Worm (Caenorhabditis elegans): ENCODE measurements around the gene snf-11.

The snf-11 gene

DNA sequence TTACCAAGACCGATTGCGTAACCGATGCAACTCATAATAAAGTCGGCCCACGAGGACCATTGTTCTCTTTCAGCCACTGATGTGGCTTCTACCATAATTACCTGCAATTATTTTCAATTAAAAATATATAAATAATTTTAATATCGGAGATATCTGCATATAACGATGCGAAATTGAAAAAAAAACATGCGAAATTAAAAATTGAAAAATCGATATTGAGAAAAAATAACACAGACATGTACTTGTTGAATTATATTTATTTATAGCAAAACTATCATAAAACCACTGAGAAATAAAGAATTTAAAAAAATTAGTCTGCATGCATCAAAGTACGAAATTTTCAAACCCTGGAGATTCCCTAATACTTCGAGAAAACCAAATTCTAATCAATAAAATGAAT lies at the start of gene snf-11:
snf-11 (minus strand) TSS at position 101 of the 400 bp plus-strand sequence.
- TF ChIP-seq ceh-83 (GFP tag; optimal IDR thresholded peaks at IDR 0.05), result no peak
- no peak for TF ChIP-seq elt-3 (tag; optimal IDR thresholded peaks at IDR 0.05)
- TF ChIP-seq unc-120 (tag; optimal IDR thresholded peaks at IDR 0.05; ENCODE audit: poor library complexity, severe bottlenecking), result no peak
- TF ChIP-seq drap-1 (GFP tag; optimal IDR thresholded peaks at IDR 0.05), result no peak

DNA sequence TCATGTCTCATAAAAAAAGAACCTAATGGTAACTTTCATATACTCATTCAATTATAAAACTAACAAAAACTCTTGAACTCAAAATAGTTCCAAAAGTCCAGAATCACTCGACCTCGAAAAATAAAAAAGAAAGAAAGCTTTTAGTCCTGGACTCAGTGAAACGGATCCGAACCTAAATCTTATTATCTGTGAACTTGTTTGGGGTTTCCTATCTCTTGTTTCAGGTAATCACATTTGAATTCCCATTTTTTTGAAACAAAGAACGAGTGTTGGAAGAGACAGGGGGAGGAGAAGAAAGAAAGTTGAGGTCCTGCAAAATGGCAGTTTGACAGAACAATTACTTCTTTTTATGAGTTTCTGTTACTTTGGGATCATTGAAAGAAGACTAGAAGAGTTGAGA lies 46.0 kb upstream of the snf-11 start:
- TF ChIP-seq blmp-1 (tag; optimal IDR thresholded peaks at IDR 0.05) (no peak), ces-1 (GFP tag; optimal IDR thresholded peaks at IDR 0.05) (peak; percentile 52)

DNA sequence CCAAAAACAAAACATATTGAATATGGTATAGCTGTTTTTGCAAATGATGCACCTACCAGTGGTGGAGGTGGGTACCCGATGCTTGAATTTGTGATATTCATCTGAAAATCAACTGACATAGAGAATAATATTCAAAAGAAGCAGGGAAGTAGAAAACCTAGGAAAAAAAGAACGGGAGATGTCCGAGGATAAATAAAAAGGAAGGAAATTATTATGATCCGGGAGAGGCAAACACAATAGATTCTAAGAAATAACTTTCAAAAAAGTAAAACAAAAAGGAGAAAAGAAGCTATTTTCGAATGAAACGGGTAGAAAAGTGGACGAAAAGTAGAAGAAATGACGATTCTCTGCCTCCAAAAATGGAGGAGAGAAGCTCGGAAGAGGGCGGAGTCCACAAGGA lies 44.6 kb upstream of the snf-11 start, which contains the start of gene npr-25:
npr-25 (minus strand) TSS at position 101 of the 400 bp plus-strand sequence.
- TF ChIP-seq bed-3 (GFP tag; optimal IDR thresholded peaks at IDR 0.05) (no peak), pha-4 (tag; optimal IDR thresholded peaks at IDR 0.05) (no peak), unc-39 (tag; optimal IDR thresholded peaks at IDR 0.05) (no peak), zip-8 (tag; optimal IDR thresholded peaks at IDR 0.05) (no peak), sptf-1 (tag; optimal IDR thresholded peaks at IDR 0.05) (no peak), mep-1 (tag; optimal IDR thresholded peaks at IDR 0.05) (no peak), snpc-4 (tag; optimal IDR thresholded peaks at IDR 0.05) (no peak), mab-5 (tag; optimal IDR thresholded peaks at IDR 0.05) (no peak), unc-62 (GFP tag; optimal IDR thresholded peaks at IDR 0.05) (no peak)

DNA sequence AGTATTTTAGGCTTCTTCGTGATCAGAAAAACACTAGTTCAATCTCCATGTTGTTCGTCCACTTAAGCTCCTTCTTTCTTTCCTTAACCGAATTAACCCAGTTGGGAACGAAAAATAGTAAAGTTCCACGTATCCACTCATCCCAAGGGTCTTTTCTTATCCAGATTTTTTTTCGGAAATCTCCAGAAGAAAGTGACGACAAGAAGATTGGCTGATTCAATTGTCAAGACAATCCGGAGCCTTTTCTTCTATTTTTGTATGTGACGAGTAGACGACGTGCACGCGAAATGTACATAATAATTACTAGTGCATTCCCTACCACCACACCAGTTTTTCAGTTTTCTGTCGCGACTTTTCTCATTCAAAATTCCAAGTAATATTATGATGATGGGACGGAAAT lies 43.0 kb upstream of the snf-11 start:
- peak; percentile 19 for TF ChIP-seq ces-1 (GFP tag; optimal IDR thresholded peaks at IDR 0.05)
- TF ChIP-seq pha-4 (tag; optimal IDR thresholded peaks at IDR 0.05), result no peak

DNA sequence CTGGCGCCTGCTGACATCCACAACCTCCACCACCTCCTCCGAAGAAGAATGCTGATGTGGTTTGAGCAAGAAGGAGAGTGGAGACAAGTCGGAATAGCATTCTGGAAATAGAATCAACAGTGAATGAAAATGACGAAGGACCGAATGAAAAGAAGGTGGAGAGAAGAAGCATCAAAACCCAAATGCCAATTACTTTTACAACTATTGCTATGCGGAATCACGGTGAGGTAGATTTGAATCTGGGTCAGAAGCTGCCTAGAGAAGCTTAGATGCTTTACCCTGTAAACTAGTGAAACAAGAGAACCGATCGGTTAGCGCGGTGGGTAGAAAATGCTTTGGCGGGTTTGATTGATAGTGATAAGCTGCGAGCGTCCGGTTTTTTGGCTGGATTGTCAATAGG lies 38.7 kb upstream of the snf-11 start, which contains the start of gene grl-7:
grl-7 (minus strand) TSS at position 101 of the 400 bp plus-strand sequence.
- no peak for TF ChIP-seq nhr-237 (tag; optimal IDR thresholded peaks at IDR 0.05)
- TF ChIP-seq lin-32 (GFP tag; optimal IDR thresholded peaks at IDR 0.05), result no peak
- TF ChIP-seq unc-62 (GFP tag; optimal IDR thresholded peaks at IDR 0.05), result no peak
- no peak for TF ChIP-seq ceh-83 (GFP tag; optimal IDR thresholded peaks at IDR 0.05)
- no peak for TF ChIP-seq drap-1 (GFP tag; optimal IDR thresholded peaks at IDR 0.05)
- TF ChIP-seq mab-5 (tag; optimal IDR thresholded peaks at IDR 0.05), result no peak

DNA sequence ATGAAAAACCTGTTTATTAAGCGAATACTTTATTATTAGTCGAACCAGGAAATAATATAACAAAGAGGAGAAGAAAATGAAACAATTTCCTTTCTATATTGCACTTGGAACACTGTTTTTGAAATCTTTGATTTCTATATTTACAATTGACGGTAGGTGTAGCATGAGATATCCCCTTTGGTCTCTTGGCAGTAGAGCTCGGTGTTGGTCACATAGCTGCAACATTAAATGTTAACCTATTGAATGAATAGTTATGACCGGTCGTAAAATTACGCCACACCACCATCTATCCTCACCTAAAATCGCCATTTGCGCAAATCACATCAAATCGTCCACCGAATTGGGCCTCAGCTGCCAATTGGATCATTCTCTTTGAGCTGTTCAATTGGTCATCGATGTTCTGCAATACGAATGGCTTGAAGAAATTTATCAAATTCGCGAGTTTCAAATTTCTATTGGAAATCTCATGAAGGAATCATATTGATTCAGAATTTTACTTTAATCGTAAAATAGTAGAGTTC lies 36.6 kb upstream of the snf-11 start:
- TF ChIP-seq unc-39 (tag; optimal IDR thresholded peaks at IDR 0.05), result no peak
- TF ChIP-seq flh-1 (GFP tag; optimal IDR thresholded peaks at IDR 0.05), result no peak
- TF ChIP-seq ceh-39 (tag; optimal IDR thresholded peaks at IDR 0.05), result no peak
- no peak for TF ChIP-seq elt-1 (tag; optimal IDR thresholded peaks at IDR 0.05; ENCODE audit: borderline replicate concordance, insufficient read depth)
- no peak for TF ChIP-seq nhr-12 (tag; optimal IDR thresholded peaks at IDR 0.05)
- peak; percentile 10 for TF ChIP-seq nhr-2 (tag; optimal IDR thresholded peaks at IDR 0.05)
- no peak for TF ChIP-seq ceh-43 (GFP tag; optimal IDR thresholded peaks at IDR 0.05)
- TF ChIP-seq nhr-76 (tag; optimal IDR thresholded peaks at IDR 0.05), result no peak
- TF ChIP-seq hlh-1 (tag; optimal IDR thresholded peaks at IDR 0.05), result no peak
- no peak for TF ChIP-seq zip-8 (tag; optimal IDR thresholded peaks at IDR 0.05)
- TF ChIP-seq sem-2 (GFP tag; optimal IDR thresholded peaks at IDR 0.05), result no peak
- TF ChIP-seq mls-2 (tag; optimal IDR thresholded peaks at IDR 0.05), result no peak
- peak; percentile 13 for TF ChIP-seq sptf-1 (tag; optimal IDR thresholded peaks at IDR 0.05)
- peak; percentile 22 for TF ChIP-seq ces-1 (GFP tag; optimal IDR thresholded peaks at IDR 0.05)
- TF ChIP-seq ceh-83 (GFP tag; optimal IDR thresholded peaks at IDR 0.05), result no peak
- no peak for TF ChIP-seq M03D4.4 (tag; optimal IDR thresholded peaks at IDR 0.05)
- no peak for TF ChIP-seq lin-13 (tag; optimal IDR thresholded peaks at IDR 0.05)
- TF ChIP-seq unc-62 (GFP tag; optimal IDR thresholded peaks at IDR 0.05), result no peak
- TF ChIP-seq ztf-11 (tag; optimal IDR thresholded peaks at IDR 0.05), result no peak
- TF ChIP-seq nhr-237 (tag; optimal IDR thresholded peaks at IDR 0.05), result no peak
- TF ChIP-seq cnd-1 (tag; optimal IDR thresholded peaks at IDR 0.05), result peak; percentile 3
- no peak for TF ChIP-seq bed-3 (GFP tag; optimal IDR thresholded peaks at IDR 0.05)
- no peak for TF ChIP-seq ham-2 (GFP tag; optimal IDR thresholded peaks at IDR 0.05)
- TF ChIP-seq pha-4 (tag; optimal IDR thresholded peaks at IDR 0.05), result no peak
